Fruit fly (Drosophila melanogaster) whole organism, adult: ENCODE results near the gene CG34125.

Experiments
- CG11617 ChIP-seq: fragments of 200-800 bp; sonication (Bioruptor generic); optimal IDR thresholded peaks from 2 replicates; lab custom pipeline; 2017; ENCODE audit warnings: mild to moderate bottlenecking, missing biosample characterization, missing genetic modification reagents, missing genetic modification characterization
- CG12768 ChIP-seq: fragments of 200-800 bp; sonication (Bioruptor generic); optimal IDR thresholded peaks from 2 replicates; lab custom pipeline; 2017; ENCODE audit warnings: missing biosample characterization, missing genetic modification characterization, mild to moderate bottlenecking, moderate library complexity, missing genetic modification reagents
- CG14711 ChIP-seq: fragments of 200-800 bp; sonication (Bioruptor generic); optimal IDR thresholded peaks from 2 replicates; lab custom pipeline; 2018; ENCODE audit warnings: missing biosample characterization, mild to moderate bottlenecking, missing genetic modification characterization, moderate library complexity
- CG1620 ChIP-seq: fragments of 200-800 bp; sonication (Bioruptor generic); optimal IDR thresholded peaks from 2 replicates; lab custom pipeline; 2016; ENCODE audit warnings: missing biosample characterization, missing genetic modification characterization
- CG33017 ChIP-seq: fragments of 200-800 bp; sonication (Bioruptor generic); optimal IDR thresholded peaks from 2 replicates; lab custom pipeline; 2018; ENCODE audit warnings: missing biosample characterization, mild to moderate bottlenecking, missing genetic modification characterization, moderate library complexity
- CG5204 ChIP-seq: fragments of 200-800 bp; sonication (Bioruptor generic); optimal IDR thresholded peaks from 2 replicates; lab custom pipeline; 2016; ENCODE audit warnings: missing biosample characterization, missing genetic modification characterization
- CG7045 ChIP-seq: fragments of 200-800 bp; sonication (Bioruptor generic); optimal IDR thresholded peaks from 2 replicates; lab custom pipeline; 2017; ENCODE audit warnings: missing biosample characterization, mild to moderate bottlenecking, missing genetic modification characterization
- CG7101 ChIP-seq: fragments of 200-800 bp; sonication (Bioruptor generic); optimal IDR thresholded peaks from 2 replicates; lab custom pipeline; 2018; ENCODE audit warnings: missing biosample characterization, mild to moderate bottlenecking, missing genetic modification characterization, moderate library complexity
- Clk ChIP-seq: fragments of 200-800 bp; sonication (Bioruptor generic); optimal IDR thresholded peaks from 2 replicates; lab custom pipeline; 2017; ENCODE audit warnings: missing biosample characterization, missing genetic modification characterization
- Crg-1 ChIP-seq: fragments of 200-800 bp; sonication (Bioruptor generic); optimal IDR thresholded peaks from 2 replicates; lab custom pipeline; 2016; ENCODE audit warnings: missing biosample characterization, missing genetic modification characterization
- Hr96 ChIP-seq: fragments of 200-800 bp; sonication (Bioruptor generic); optimal IDR thresholded peaks from 2 replicates; lab custom pipeline; 2016; ENCODE audit warnings: missing biosample characterization, missing genetic modification characterization
- Mnt ChIP-seq: fragments of 200-800 bp; sonication (Bioruptor generic); optimal IDR thresholded peaks from 2 replicates; lab custom pipeline; 2016; ENCODE audit warnings: missing biosample characterization, mild to moderate bottlenecking, missing genetic modification characterization
- bab1 ChIP-seq: fragments of 200-800 bp; sonication (Bioruptor generic); optimal IDR thresholded peaks from 3 replicates; lab custom pipeline; 2019; ENCODE audit warnings: missing biosample characterization, mild to moderate bottlenecking, missing genetic modification characterization, moderate library complexity
- cic ChIP-seq: fragments of 200-800 bp; sonication (Bioruptor generic); optimal IDR thresholded peaks from 2 replicates; lab custom pipeline; 2017; ENCODE audit warnings: missing biosample characterization, mild to moderate bottlenecking, missing genetic modification characterization, moderate library complexity
- cnc ChIP-seq, 2 experiments: fragments of >200 bp; optimal IDR thresholded peaks; 2 replicates each; lab custom pipeline; 2017
- kay ChIP-seq: fragments of 200-800 bp; sonication (Bioruptor generic); peaks from one replicate; lab custom pipeline; 2016; ENCODE audit warnings: missing biosample characterization, missing genetic modification characterization, borderline replicate concordance
- ovo ChIP-seq: fragments of 200-800 bp; sonication (Bioruptor generic); optimal IDR thresholded peaks from 2 replicates; lab custom pipeline; 2016; ENCODE audit warnings: missing biosample characterization, missing genetic modification characterization
- pad ChIP-seq: fragments of 200-800 bp; sonication (Bioruptor generic); optimal IDR thresholded peaks from 3 replicates; lab custom pipeline; 2017; ENCODE audit warnings: missing biosample characterization, missing genetic modification characterization, mild to moderate bottlenecking, moderate library complexity, missing genetic modification reagents
- tj ChIP-seq: fragments of 200-800 bp; sonication (Bioruptor generic); optimal IDR thresholded peaks from 3 replicates; lab custom pipeline; 2017; ENCODE audit warnings: missing biosample characterization, mild to moderate bottlenecking, missing genetic modification characterization, moderate library complexity
- toe ChIP-seq: fragments of 200-800 bp; sonication (Bioruptor generic); optimal IDR thresholded peaks from 2 replicates; lab custom pipeline; 2016; ENCODE audit warnings: missing biosample characterization, missing genetic modification characterization

The CG34125 gene

dm6 chr2L:5009306-5010030 lies 44.0 kb downstream of the CG34125 start, which contains the start of gene Rtnl1:
Gene Rtnl1, minus strand, starts transcription at chr2L:5009720.
- no peak for TF ChIP-seq CG5204
- TF ChIP-seq tj = peak; percentile 28
- TF ChIP-seq CG11617 = peak; percentile 11
- TF ChIP-seq Clk (GFP tag; lab: Kevin White, UChicago) = peak; percentile 15
- peak; percentile 34 for TF ChIP-seq CG33017 (tag; lab: Kevin White, UChicago)
- TF ChIP-seq Hr96 (GFP tag; lab: Kevin White, UChicago) = no peak
- peak; percentile 70 for TF ChIP-seq cic (GFP tag; lab: Kevin White, UChicago)
- TF ChIP-seq Crg-1 = peak; percentile 33
- TF ChIP-seq pad = peak; percentile 22
- TF ChIP-seq ovo (GFP tag; lab: Kevin White, UChicago) = no peak
- TF ChIP-seq Mnt (GFP tag; lab: Kevin White, UChicago) = peak; percentile 42
- peak; percentile 26 for TF ChIP-seq CG12768 (GFP tag; lab: Kevin White, UChicago)
- TF ChIP-seq CG7045 (GFP tag; lab: Kevin White, UChicago) = no peak
- TF ChIP-seq CG14711 (tag; lab: Kevin White, UChicago) = peak; percentile 33
- TF ChIP-seq CG1620 (GFP tag; lab: Kevin White, UChicago) = peak; percentile 66
- TF ChIP-seq kay (GFP tag; lab: Kevin White, UChicago) = no peak
- TF ChIP-seq bab1 = peak; percentile 81
- no peak for TF ChIP-seq cnc (optimal IDR thresholded peaks at IDR 0.05; lab: Kevin White, UChicago)
- peak; percentile 17 for TF ChIP-seq CG7101 (tag; lab: Kevin White, UChicago)
- no peak for TF ChIP-seq toe (GFP tag; lab: Kevin White, UChicago)

DNA sequence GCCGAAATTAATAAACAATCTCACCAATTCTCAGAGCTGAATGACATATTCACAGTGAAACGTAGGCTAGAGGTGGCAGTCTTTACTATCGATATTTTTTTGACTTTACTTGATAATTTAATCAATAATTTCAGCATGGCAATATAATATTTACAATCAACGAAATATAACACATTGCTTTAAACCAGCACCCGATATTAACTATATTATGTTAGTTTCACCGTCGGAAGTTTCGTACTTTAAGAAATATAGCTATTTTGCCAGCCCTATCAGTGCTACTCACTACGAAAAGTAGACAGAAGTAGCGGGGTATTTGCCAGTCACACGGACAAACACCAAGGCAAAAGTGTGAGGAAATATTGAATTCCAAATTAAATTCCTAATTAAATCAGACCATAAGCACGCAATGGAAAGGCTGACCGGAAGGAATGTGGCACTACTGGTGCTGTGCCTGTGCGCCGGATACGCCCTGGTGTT lies 45.3 kb downstream of the CG34125 start, which contains the start of the genes CG31917, Tfb5 and SelT:
Gene CG31917 (minus strand): TSS at position 51 of the 477 bp plus-strand sequence.
Gene Tfb5 (minus strand): TSS at position 51 of the 477 bp plus-strand sequence.
Gene SelT (plus strand): TSS at position 139 of the 477 bp plus-strand sequence.
- peak; percentile 73 for TF ChIP-seq CG11617
- peak; percentile 56 for TF ChIP-seq Mnt (GFP tag; lab: Kevin White, UChicago)
- TF ChIP-seq pad = peak; percentile 85
- TF ChIP-seq tj = peak; percentile 49
- TF ChIP-seq CG7101 (tag; lab: Kevin White, UChicago) = peak; percentile 73
- peak; percentile 71 for TF ChIP-seq Hr96 (GFP tag; lab: Kevin White, UChicago)
- peak; percentile 52 for TF ChIP-seq ovo (GFP tag; lab: Kevin White, UChicago)
- peak; percentile 61 for TF ChIP-seq CG7045 (GFP tag; lab: Kevin White, UChicago)
- no peak for TF ChIP-seq CG5204
- peak; percentile 83 for TF ChIP-seq bab1
- TF ChIP-seq CG12768 (GFP tag; lab: Kevin White, UChicago) = peak; percentile 55
- TF ChIP-seq kay (GFP tag; lab: Kevin White, UChicago) = no peak
- no peak for TF ChIP-seq cnc (optimal IDR thresholded peaks at IDR 0.05; lab: Kevin White, UChicago)
- peak; percentile 37 for TF ChIP-seq CG33017 (tag; lab: Kevin White, UChicago)
- TF ChIP-seq CG1620 (GFP tag; lab: Kevin White, UChicago) = peak; percentile 78
- TF ChIP-seq CG14711 (tag; lab: Kevin White, UChicago) = peak; percentile 58
- peak; percentile 20 for TF ChIP-seq Clk (GFP tag; lab: Kevin White, UChicago)
- TF ChIP-seq Crg-1 = peak; percentile 52
- TF ChIP-seq cic (GFP tag; lab: Kevin White, UChicago) = no peak
- peak; percentile 82 for TF ChIP-seq toe (GFP tag; lab: Kevin White, UChicago)
